Worm (Caenorhabditis elegans) whole organism, L2 larva: ENCODE measurements around the gene Y116F11B.6.

Experiments used
- C34F6.9 ChIP-seq: fragments of 150-350 bp; optimal IDR thresholded peaks from 2 replicates; lab custom pipeline; 2014; ENCODE audit warnings: missing biosample characterization, missing genetic modification characterization
- Y55F3AM.14 ChIP-seq: fragments of 200-800 bp; sonication (Bioruptor generic); optimal IDR thresholded peaks from 2 replicates; lab custom pipeline; 2018; ENCODE audit warnings: mild to moderate bottlenecking, missing genetic modification characterization, missing compliant biosample characterization
- ZK546.5 ChIP-seq: sonication (generic microtip); optimal IDR thresholded peaks from 2 replicates; lab custom pipeline; 2017; ENCODE audit warnings: missing biosample characterization, missing genetic modification characterization
- aly-2 ChIP-seq: fragments of 150-350 bp; optimal IDR thresholded peaks from 2 replicates; lab custom pipeline; 2014; ENCODE audit warnings: missing biosample characterization, missing genetic modification characterization
- ama-1 ChIP-seq: fragments of 150-350 bp; optimal IDR thresholded peaks from 2 replicates; lab custom pipeline; 2018; ENCODE audit warnings: inconsistent platforms
- ceh-16 ChIP-seq: fragments of 150-350 bp; optimal IDR thresholded peaks from 2 replicates; lab custom pipeline; 2014; ENCODE audit warnings: missing biosample characterization, missing genetic modification characterization
- ceh-82 ChIP-seq: fragments of 150-350 bp; optimal IDR thresholded peaks from 2 replicates; lab custom pipeline; 2014; ENCODE audit warnings: missing biosample characterization, missing genetic modification characterization
- crh-2 ChIP-seq: sonication (generic microtip); optimal IDR thresholded peaks from 2 replicates; lab custom pipeline; 2017; ENCODE audit warnings: missing biosample characterization, missing genetic modification characterization
- dmd-4 ChIP-seq: sonication (generic microtip); optimal IDR thresholded peaks from 2 replicates; lab custom pipeline; 2017; ENCODE audit warnings: missing biosample characterization, missing genetic modification characterization
- egl-27 ChIP-seq: sonication (generic microtip); optimal IDR thresholded peaks from 3 replicates; lab custom pipeline; 2017; ENCODE audit warnings: missing biosample characterization, missing genetic modification reagents, missing genetic modification characterization
- elt-3 ChIP-seq: sonication (generic microtip); optimal IDR thresholded peaks from 2 replicates; lab custom pipeline; 2017; ENCODE audit warnings: missing biosample characterization, missing genetic modification characterization
- fos-1 ChIP-seq: fragments of 150-350 bp; optimal IDR thresholded peaks from 2 replicates; lab custom pipeline; 2014; ENCODE audit warnings: missing biosample characterization, missing genetic modification characterization
- gmeb-1 ChIP-seq: fragments of 150-350 bp; optimal IDR thresholded peaks from 2 replicates; lab custom pipeline; 2014; ENCODE audit warnings: missing biosample characterization, missing genetic modification characterization
- lin-13 ChIP-seq: fragments of 150-350 bp; optimal IDR thresholded peaks from 2 replicates; lab custom pipeline; 2014; ENCODE audit warnings: missing biosample characterization, missing genetic modification reagents, missing genetic modification characterization
- lin-39 ChIP-seq: fragments of 150-350 bp; optimal IDR thresholded peaks from 2 replicates; lab custom pipeline; 2014; ENCODE audit warnings: missing biosample characterization, missing genetic modification reagents, missing genetic modification characterization
- mdl-1 ChIP-seq, 2 experiments: fragments of 150-350 bp in 1 of 2; sonication (generic microtip) in 1 of 2; optimal IDR thresholded peaks; 2 replicates each; lab custom pipeline; 2017; ENCODE audit warnings: missing biosample characterization in 2 of 2, missing genetic modification characterization in 2 of 2
- nhr-10 ChIP-seq: sonication (generic microtip); optimal IDR thresholded peaks from 2 replicates; lab custom pipeline; 2017; ENCODE audit warnings: missing biosample characterization, missing genetic modification characterization
- nhr-11 ChIP-seq: fragments of 150-350 bp; optimal IDR thresholded peaks from 2 replicates; lab custom pipeline; 2014; ENCODE audit warnings: missing biosample characterization, missing genetic modification characterization
- nhr-12 ChIP-seq: fragments of 150-350 bp; optimal IDR thresholded peaks from 2 replicates; lab custom pipeline; 2014; ENCODE audit warnings: missing biosample characterization, missing genetic modification characterization
- nhr-129 ChIP-seq: fragments of 150-350 bp; optimal IDR thresholded peaks from 2 replicates; lab custom pipeline; 2014; ENCODE audit warnings: missing biosample characterization, missing genetic modification characterization
- nhr-21 ChIP-seq: fragments of 150-350 bp; optimal IDR thresholded peaks from 2 replicates; lab custom pipeline; 2014; ENCODE audit warnings: missing biosample characterization, missing genetic modification characterization
- nhr-23 ChIP-seq: fragments of 150-350 bp; optimal IDR thresholded peaks from 2 replicates; lab custom pipeline; 2014; ENCODE audit warnings: missing biosample characterization, missing genetic modification reagents, missing genetic modification characterization
- nhr-237 ChIP-seq: fragments of 150-350 bp; optimal IDR thresholded peaks from 2 replicates; lab custom pipeline; 2014; ENCODE audit warnings: missing biosample characterization, missing genetic modification characterization
- nhr-77 ChIP-seq: fragments of 150-350 bp; optimal IDR thresholded peaks from 2 replicates; lab custom pipeline; 2014; ENCODE audit warnings: missing biosample characterization, missing genetic modification characterization
- peb-1 ChIP-seq: fragments of 150-350 bp; optimal IDR thresholded peaks from 2 replicates; lab custom pipeline; 2014; ENCODE audit warnings: missing biosample characterization, missing genetic modification characterization
- sma-3 ChIP-seq: sonication (generic microtip); optimal IDR thresholded peaks from 2 replicates; lab custom pipeline; 2016; ENCODE audit warnings: missing genetic modification reagents, missing genetic modification characterization, missing compliant biosample characterization
- sma-9 ChIP-seq, 2 experiments: fragments of 150-350 bp in 1 of 2; sonication (generic microtip) in 1 of 2; optimal IDR thresholded peaks; 2 replicates each; lab custom pipeline; 2014 to 2016; ENCODE audit warnings: missing genetic modification characterization in 2 of 2, mild to moderate bottlenecking in 1 of 2, missing biosample characterization in 1 of 2, missing compliant biosample characterization in 1 of 2, missing genetic modification reagents in 1 of 2, moderate library complexity in 1 of 2
- snpc-4 ChIP-seq: fragments of 150-350 bp; optimal IDR thresholded peaks from 2 replicates; lab custom pipeline; 2014; ENCODE audit warnings: missing biosample characterization, missing genetic modification characterization
- unc-39 ChIP-seq: fragments of 150-350 bp; optimal IDR thresholded peaks from 2 replicates; lab custom pipeline; 2014; ENCODE audit warnings: missing biosample characterization, missing genetic modification characterization
- unc-55 ChIP-seq: fragments of 150-350 bp; sonication (generic microtip); optimal IDR thresholded peaks from 3 replicates; lab custom pipeline; 2014; ENCODE audit warnings: missing biosample characterization, missing genetic modification reagents, missing genetic modification characterization
- unc-62 ChIP-seq: fragments of 150-350 bp; optimal IDR thresholded peaks from 2 replicates; lab custom pipeline; 2014; ENCODE audit warnings: missing biosample characterization, missing genetic modification reagents, missing genetic modification characterization
- zag-1 ChIP-seq: fragments of 150-350 bp; optimal IDR thresholded peaks from 2 replicates; lab custom pipeline; 2014; ENCODE audit warnings: missing biosample characterization, missing genetic modification characterization
- ztf-1 ChIP-seq: fragments of 200-800 bp; sonication (Bioruptor generic); conservative IDR thresholded peaks from 2 replicates; pipeline ENCODE4 v1.3.6; 2022; ENCODE audit warnings: missing genetic modification characterization, missing compliant biosample characterization
- ztf-4 ChIP-seq: fragments of 150-350 bp; optimal IDR thresholded peaks from 2 replicates; lab custom pipeline; 2014; ENCODE audit warnings: missing biosample characterization, missing genetic modification characterization

The Y116F11B.6 gene

DNA sequence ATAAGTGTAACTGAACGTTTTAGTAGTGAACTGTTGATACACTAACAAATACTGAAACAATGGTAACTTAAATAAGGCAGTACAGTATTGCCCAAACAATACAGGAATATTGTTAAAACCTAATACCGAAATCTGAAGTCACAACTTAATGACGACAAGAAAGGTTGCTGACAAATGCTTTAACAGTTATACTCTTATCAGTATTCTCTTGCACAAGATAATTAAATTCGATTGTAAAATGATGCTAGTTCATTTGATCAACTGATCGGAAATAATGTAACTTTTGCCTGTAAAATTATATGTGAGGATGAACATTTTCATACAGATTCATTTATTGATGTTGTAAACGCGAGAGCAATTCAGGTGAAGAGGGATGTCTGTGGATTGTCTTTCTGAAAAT, 14.2 kb downstream of the Y116F11B.6 start:
- TF ChIP-seq ceh-16 (tag; lab: Kevin White, UChicago) (no peak), fos-1 (tag; lab: Kevin White, UChicago) (peak; percentile 63)

DNA sequence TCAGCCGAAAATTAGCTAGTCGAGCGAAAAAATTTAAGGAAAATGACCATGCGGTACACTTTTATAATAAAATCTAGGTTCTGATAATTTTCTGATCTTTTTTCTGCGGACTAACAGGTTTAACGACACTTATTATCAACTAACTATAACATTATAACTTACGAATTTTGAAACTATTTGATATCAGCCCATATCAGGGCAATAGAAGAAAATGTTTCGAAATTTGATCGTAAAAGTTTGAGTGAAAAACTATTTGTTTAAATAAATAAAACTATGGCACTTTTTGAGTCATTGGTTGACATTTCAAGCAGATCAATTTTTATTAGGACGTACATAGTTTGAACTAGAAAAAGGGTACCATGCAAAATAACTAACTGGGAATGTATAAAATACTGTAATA, 15.0 kb downstream of the Y116F11B.6 start, which contains the start of gene pcp-4:
Gene pcp-4, minus strand, starts transcription at position 197 of the 400 bp plus-strand sequence.
- TF ChIP-seq fos-1 (tag; lab: Kevin White, UChicago) (peak; percentile 53), unc-39 (tag; lab: Kevin White, UChicago) (no peak)

DNA sequence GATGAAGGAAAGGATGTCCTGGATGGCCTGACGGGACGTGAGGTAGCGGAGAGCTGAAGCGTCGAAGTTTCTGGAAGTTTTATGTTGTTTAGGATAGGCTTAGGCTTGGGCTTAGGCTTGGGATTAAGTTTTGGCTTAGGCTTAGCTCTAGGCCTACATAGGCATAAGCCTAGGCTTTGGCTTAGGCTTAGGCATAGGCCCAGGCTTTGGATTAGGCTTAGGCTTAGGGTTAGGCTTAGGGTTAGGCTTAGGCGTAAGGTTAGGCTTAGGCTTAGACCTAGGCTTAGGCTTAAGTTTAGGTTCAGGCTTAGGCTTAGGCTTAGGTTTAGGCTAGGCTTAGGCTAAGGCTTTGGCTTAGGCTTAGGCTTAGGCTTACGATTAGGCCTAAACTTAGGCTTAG, 16.6 kb downstream of the Y116F11B.6 start:
- TF ChIP-seq sma-3 (GFP tag; lab: Kevin White, UChicago) = no peak
- no peak for TF ChIP-seq aly-2 (tag; lab: Kevin White, UChicago)
- TF ChIP-seq nhr-10 (tag; lab: Kevin White, UChicago) = no peak
- TF ChIP-seq fos-1 (tag; lab: Kevin White, UChicago) = no peak
- TF ChIP-seq nhr-129 (tag; lab: Kevin White, UChicago) = no peak
- TF ChIP-seq nhr-77 (tag; lab: Kevin White, UChicago) = no peak
- no peak for TF ChIP-seq Y55F3AM.14 (GFP tag; lab: Kevin White, UChicago)
- no peak for TF ChIP-seq ceh-82 (tag; lab: Kevin White, UChicago)
- TF ChIP-seq nhr-237 (tag; lab: Kevin White, UChicago) = no peak
- TF ChIP-seq mdl-1 (tag; optimal IDR thresholded peaks at IDR 0.05; lab: Kevin White, UChicago) = no peak
- no peak for TF ChIP-seq nhr-21 (tag; lab: Kevin White, UChicago)

DNA sequence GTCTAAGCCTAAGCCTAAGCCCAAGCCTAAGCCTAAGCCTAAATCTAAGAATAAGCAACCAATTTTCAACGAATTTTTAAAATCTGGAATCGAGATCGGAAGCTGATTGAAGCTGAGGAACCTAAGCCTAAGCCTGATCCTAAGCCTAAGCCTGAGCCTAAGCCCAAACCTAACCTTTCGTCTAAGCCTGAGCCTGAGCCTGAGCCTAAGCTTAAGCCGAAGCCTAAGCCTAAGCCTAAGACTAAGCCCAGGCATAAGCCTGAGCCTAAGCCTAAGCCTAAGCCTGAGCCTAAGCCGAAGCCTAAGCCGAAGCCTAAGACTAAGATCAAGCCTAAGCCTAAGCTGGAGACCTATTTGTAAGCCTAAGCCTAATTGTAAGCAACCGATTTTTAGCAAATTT, 18.3 kb downstream of the Y116F11B.6 start:
- TF ChIP-seq aly-2 (tag; lab: Kevin White, UChicago) (no peak), nhr-12 (tag; lab: Kevin White, UChicago) (no peak), unc-62 (GFP tag; lab: Kevin White, UChicago) (no peak), unc-39 (tag; lab: Kevin White, UChicago) (no peak), ama-1 (lab: Kevin White, UChicago) (no peak), egl-27 (tag; lab: Kevin White, UChicago) (no peak), ztf-4 (tag; lab: Kevin White, UChicago) (no peak), gmeb-1 (no peak)

- no peak for TF ChIP-seq nhr-10 (tag; lab: Kevin White, UChicago)
These were observed 23.7 kb downstream of the Y116F11B.6 start, which contains the start of gene Y116F11B.17 for ce11 chrV:19822093-19822492. Gene Y116F11B.17 (minus strand): TSS chrV:19822193.

DNA sequence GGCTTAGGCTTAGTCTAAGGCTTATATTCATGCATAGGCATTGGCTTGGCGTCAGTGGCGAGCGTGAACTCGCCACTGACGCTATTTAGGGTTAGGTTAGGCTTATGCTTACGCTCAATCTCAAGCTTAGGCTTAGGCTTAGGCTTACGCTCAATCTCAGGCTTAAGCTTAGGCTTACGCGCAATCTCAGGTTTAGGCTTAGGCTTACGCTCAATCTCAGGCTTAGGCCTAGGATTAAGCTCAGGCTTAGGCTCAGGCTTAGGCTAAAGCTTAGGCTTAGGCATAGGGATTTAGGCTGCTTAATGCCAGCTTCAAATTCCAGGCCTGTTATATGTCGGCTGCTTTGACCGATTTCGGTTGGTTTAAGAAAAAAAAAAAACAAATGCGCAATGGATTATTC, 25.6 kb downstream of the Y116F11B.6 start:
- TF ChIP-seq peb-1 (tag; lab: Kevin White, UChicago) = no peak

DNA sequence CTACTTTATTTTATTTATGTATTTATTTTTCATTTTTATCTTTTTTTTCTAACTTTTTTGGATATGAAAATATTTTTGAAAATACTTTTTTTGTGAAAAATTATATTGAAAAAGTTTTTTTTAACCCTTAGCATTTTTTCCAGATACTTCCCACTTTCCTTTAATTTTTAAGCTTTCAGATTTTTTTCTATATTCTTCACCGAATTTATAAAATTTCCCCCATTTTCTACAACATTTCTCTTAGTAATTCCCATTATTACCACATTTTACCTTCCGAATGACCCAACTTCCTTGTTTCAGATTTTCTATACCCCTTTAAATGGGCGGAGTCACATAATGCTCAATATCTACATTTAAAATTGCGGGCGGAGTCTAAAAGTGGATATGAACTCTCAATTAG, 30.9 kb downstream of the Y116F11B.6 start, which contains the start of gene daf-28:
Gene daf-28, plus strand, starts transcription at position 301 of the 400 bp plus-strand sequence.
- TF ChIP-seq mdl-1 (tag; optimal IDR thresholded peaks at IDR 0.05; lab: Kevin White, UChicago) (no peak), sma-3 (GFP tag; lab: Kevin White, UChicago) (no peak), ztf-4 (tag; lab: Kevin White, UChicago) (no peak), nhr-21 (tag; lab: Kevin White, UChicago) (no peak), peb-1 (tag; lab: Kevin White, UChicago) (no peak), nhr-10 (tag; lab: Kevin White, UChicago) (no peak), unc-62 (GFP tag; lab: Kevin White, UChicago) (no peak), Y55F3AM.14 (GFP tag; lab: Kevin White, UChicago) (no peak), nhr-237 (tag; lab: Kevin White, UChicago) (no peak), elt-3 (tag; lab: Kevin White, UChicago) (no peak), sma-9 (GFP tag; optimal IDR thresholded peaks at IDR 0.05; lab: Kevin White, UChicago) (no peak), sma-9 (tag; optimal IDR thresholded peaks at IDR 0.05; lab: Kevin White, UChicago) (no peak), lin-13 (no peak), aly-2 (tag; lab: Kevin White, UChicago) (no peak), nhr-23 (tag; lab: Kevin White, UChicago) (no peak), crh-2 (no peak)

ce11 chrV:19805548-19805947, 40.2 kb downstream of the Y116F11B.6 start:
- TF ChIP-seq dmd-4 (tag; lab: Kevin White, UChicago) (no peak), nhr-129 (tag; lab: Kevin White, UChicago) (no peak), C34F6.9 (tag; lab: Kevin White, UChicago) (no peak), ama-1 (lab: Kevin White, UChicago) (no peak), nhr-10 (tag; lab: Kevin White, UChicago) (no peak), unc-55 (GFP tag; lab: Kevin White, UChicago) (no peak), nhr-237 (tag; lab: Kevin White, UChicago) (no peak), nhr-11 (tag; lab: Kevin White, UChicago) (no peak), ZK546.5 (tag; lab: Kevin White, UChicago) (no peak), lin-13 (no peak), snpc-4 (no peak), sma-3 (GFP tag; lab: Kevin White, UChicago) (no peak), unc-39 (tag; lab: Kevin White, UChicago) (no peak), ztf-1 (GFP tag; lab: Robert Waterston, UW) (no peak), crh-2 (no peak), lin-39 (no peak), ceh-82 (tag; lab: Kevin White, UChicago) (no peak), zag-1 (tag; lab: Kevin White, UChicago) (no peak)
